Worm (Caenorhabditis elegans): ENCODE measurements around the gene Y102A5C.40.

Y102A5C.40 gene

DNA sequence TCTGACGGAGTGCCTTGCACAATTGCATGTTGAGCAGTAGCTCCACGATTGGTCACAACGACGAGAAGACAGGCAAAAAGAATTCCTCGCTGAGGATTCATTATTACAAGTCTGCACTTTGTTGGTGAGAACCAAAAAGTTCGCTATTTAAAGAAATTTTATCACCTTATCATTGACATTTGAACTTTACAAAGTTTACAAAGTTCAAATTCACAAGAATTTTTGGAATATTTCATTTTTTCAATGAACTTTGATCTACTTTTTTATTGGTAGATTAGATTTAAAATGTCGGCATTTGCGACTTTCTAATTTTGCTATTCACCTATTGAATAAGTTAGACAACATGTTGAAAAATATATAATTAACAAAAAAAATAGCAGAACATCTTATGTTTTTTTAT is 39.4 kb upstream of the Y102A5C.40 start, which contains the start of gene F49H6.15:
Gene F49H6.15 (minus strand): TSS at position 101 of the 400 bp plus-strand sequence.
- no peak for TF ChIP-seq sdz-12 (GFP tag; optimal IDR thresholded peaks at IDR 0.05)
- TF ChIP-seq dve-1 (tag; optimal IDR thresholded peaks at IDR 0.05; ENCODE audit: insufficient read depth): no peak
- no peak for TF ChIP-seq nhr-10 (tag; optimal IDR thresholded peaks at IDR 0.05)
- TF ChIP-seq unc-130 (GFP tag; optimal IDR thresholded peaks at IDR 0.05): no peak
- TF ChIP-seq daf-8 (GFP tag; IDR thresholded peaks at IDR 0.05): no peak
- no peak for TF ChIP-seq Y75B8A.6 (GFP tag; IDR thresholded peaks at IDR 0.05)
- no peak for TF ChIP-seq tra-1 (GFP tag; IDR thresholded peaks at IDR 0.05)
- no peak for TF ChIP-seq dmd-9 (GFP tag; IDR thresholded peaks at IDR 0.05)
- TF ChIP-seq lin-1 (GFP tag; IDR thresholded peaks at IDR 0.05): no peak
- no peak for TF ChIP-seq dmd-6 (GFP tag; IDR thresholded peaks at IDR 0.05)
- no peak for TF ChIP-seq madf-5 (GFP tag; IDR thresholded peaks at IDR 0.05)
- no peak for TF ChIP-seq daf-16 (GFP tag; optimal IDR thresholded peaks at IDR 0.05)
- no peak for TF ChIP-seq daf-16 (tag; optimal IDR thresholded peaks at IDR 0.05)
- TF ChIP-seq nhr-77 (tag; optimal IDR thresholded peaks at IDR 0.05): no peak
- TF ChIP-seq mes-2 (tag; optimal IDR thresholded peaks at IDR 0.05; ENCODE audit: poor library complexity, severe bottlenecking): no peak
- TF ChIP-seq F10B5.3 (tag; optimal IDR thresholded peaks at IDR 0.05): no peak
- no peak for TF ChIP-seq madf-9 (GFP tag; conservative IDR thresholded peaks at IDR 0.05)
- TF ChIP-seq daf-19 (GFP tag; conservative IDR thresholded peaks at IDR 0.05): no peak

DNA sequence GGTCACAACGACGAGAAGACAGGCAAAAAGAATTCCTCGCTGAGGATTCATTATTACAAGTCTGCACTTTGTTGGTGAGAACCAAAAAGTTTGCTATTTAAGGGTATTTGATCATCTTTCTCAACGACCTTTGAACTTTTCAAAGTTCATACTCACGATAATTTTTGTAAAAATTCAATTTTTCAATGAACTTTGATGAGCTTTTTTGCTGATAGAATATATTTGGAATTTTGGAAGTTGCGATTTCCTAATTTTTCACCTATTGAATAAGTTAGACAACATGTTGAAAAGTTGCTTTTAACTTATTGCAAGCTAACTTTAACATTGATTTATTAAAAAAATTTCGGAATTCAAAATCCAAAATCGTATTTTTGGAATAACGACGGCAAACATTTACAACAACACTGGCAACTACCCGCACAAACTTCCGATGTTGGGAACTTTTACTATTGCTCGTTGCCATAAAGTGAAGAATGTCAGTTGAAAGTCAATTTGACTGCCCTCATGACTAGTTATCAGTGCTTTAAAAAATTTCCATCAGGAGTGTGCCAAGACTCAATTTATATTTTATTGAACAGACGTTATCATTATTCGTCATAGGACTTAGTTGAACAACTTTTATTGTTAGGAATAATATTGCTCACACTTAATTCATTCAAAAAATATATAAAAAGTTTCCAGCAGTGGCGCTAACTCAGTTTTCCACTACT is 35.8 kb upstream of the Y102A5C.40 start, which contains the start of the genes F49H6.8 and F49H6.5:
Gene F49H6.8 (minus strand): TSS at position 51 of the 710 bp plus-strand sequence.
Gene F49H6.5 (plus strand): TSS at position 629 of the 710 bp plus-strand sequence.
- TF ChIP-seq nhr-28 (tag; optimal IDR thresholded peaks at IDR 0.05): peak; percentile 64
- no peak for TF ChIP-seq gei-8 (GFP tag; optimal IDR thresholded peaks at IDR 0.05)
- no peak for TF ChIP-seq Y5F2A.4 (GFP tag; optimal IDR thresholded peaks at IDR 0.05)
- TF ChIP-seq php-3 (GFP tag; IDR thresholded peaks at IDR 0.05): peak; percentile 67; the same call in 1 of the 2 replicates
- peak; percentile 52 for TF ChIP-seq dmd-6 (GFP tag; IDR thresholded peaks at IDR 0.05)

DNA sequence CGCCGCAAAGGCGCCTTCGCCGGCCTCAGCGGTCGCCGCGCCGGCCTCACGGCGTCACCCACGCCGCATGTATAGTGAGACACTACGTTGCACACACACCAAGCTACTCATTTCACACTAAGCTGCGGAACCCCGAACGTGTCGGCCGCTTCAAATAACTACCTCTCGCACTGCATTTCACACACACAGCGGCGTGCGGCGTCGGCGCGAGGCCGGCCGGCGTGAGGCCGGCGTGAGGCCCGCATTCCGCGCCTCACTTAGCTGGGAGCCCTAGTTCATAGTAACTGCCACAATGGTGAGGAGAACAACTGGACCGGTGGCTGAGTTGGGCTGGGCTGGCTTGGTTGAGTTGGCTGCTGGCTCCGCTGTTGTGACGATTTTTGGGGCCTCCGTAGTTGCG is 35.2 kb upstream of the Y102A5C.40 start:
- peak; percentile 92 for TF ChIP-seq set-16 (GFP tag; IDR thresholded peaks at IDR 0.05)
- peak; percentile 36; the same call in 1 of the 2 replicates for TF ChIP-seq nhr-42 (GFP tag; IDR thresholded peaks at IDR 0.05)
- TF ChIP-seq egl-43 (GFP tag; IDR thresholded peaks at IDR 0.05): 0 out of 2 replicates have a peak, but pooled peaks have one; percentile 34

DNA sequence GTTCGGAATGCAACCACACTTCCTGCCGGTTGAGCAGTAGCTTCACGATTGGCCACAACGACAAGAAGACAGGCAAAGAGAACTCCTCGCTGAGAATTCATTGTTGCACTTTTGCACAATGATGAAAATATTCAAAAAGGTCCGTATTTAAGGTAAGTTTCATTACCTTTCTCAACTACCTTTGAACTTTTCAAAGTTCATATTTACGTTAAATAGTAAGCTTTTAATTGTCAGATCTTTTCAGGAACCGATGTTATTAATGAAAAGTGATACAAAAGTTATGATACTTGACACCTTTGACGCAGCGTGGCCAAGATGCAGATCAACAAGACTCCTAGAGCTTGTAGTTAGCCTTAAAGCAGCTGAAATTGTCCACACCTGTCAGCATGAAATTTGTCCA is 34.4 kb upstream of the Y102A5C.40 start, which contains the start of gene F49H6.12:
Gene F49H6.12 (minus strand): TSS at position 101 of the 400 bp plus-strand sequence.
- TF ChIP-seq nhr-111 (GFP tag; optimal IDR thresholded peaks at IDR 0.05) (no peak), ZK546.5 (tag; optimal IDR thresholded peaks at IDR 0.05) (no peak), unc-62 (GFP tag; optimal IDR thresholded peaks at IDR 0.05 in 1 of 2) (no peak), unc-62 (tag; optimal IDR thresholded peaks at IDR 0.05) (no peak), attf-4 (tag; optimal IDR thresholded peaks at IDR 0.05) (no peak), lin-15B (tag; optimal IDR thresholded peaks at IDR 0.05) (no peak), ceh-32 (tag; optimal IDR thresholded peaks at IDR 0.05; ENCODE audit: poor library complexity) (no peak), lim-7 (GFP tag; IDR thresholded peaks at IDR 0.05) (no peak), dve-1 (tag; optimal IDR thresholded peaks at IDR 0.05; ENCODE audit: insufficient read depth) (no peak), nhr-42 (GFP tag; IDR thresholded peaks at IDR 0.05) (no peak)

DNA sequence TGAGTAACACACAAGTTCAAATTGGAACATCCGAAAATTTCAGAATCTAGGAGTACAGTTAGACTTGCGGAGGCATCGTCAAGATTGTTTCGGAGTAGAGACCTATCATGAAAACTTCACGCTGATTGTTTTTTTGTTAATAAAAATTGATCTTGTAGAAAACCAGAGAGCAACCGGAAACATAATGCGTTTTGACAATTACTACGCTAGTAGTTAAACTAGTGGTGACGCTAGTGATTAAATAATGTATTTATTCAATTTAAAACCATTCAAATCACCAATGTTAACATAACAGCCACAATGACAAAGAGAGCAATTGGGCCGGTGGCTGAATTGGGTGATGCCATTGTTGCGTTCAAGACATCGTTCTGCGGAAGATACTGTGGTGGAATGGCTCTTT is 32.8 kb upstream of the Y102A5C.40 start, which contains the start of gene F49H6.17:
Gene F49H6.17 (plus strand): TSS at position 301 of the 400 bp plus-strand sequence.
- no peak for TF ChIP-seq lim-7 (GFP tag; IDR thresholded peaks at IDR 0.05)
- TF ChIP-seq F26F4.8 (GFP tag; conservative IDR thresholded peaks at IDR 0.05): no peak
- TF ChIP-seq rbr-2 (tag; optimal IDR thresholded peaks at IDR 0.05): no peak
- TF ChIP-seq saeg-2 (GFP tag; IDR thresholded peaks at IDR 0.05): no peak
- no peak for TF ChIP-seq zip-2 (tag; optimal IDR thresholded peaks at IDR 0.05)
- no peak for TF ChIP-seq Y5F2A.4 (GFP tag; optimal IDR thresholded peaks at IDR 0.05)
- TF ChIP-seq arid-1 (GFP tag; conservative IDR thresholded peaks at IDR 0.05): no peak
- TF ChIP-seq dmd-6 (GFP tag; IDR thresholded peaks at IDR 0.05): no peak
- TF ChIP-seq nhr-28 (tag; optimal IDR thresholded peaks at IDR 0.05): no peak
- TF ChIP-seq nhr-42 (GFP tag; IDR thresholded peaks at IDR 0.05): no peak
- TF ChIP-seq set-16 (GFP tag; IDR thresholded peaks at IDR 0.05): no peak
- TF ChIP-seq dmd-8 (GFP tag; IDR thresholded peaks at IDR 0.05): no peak
- TF ChIP-seq nhr-25 (tag; optimal IDR thresholded peaks at IDR 0.05; ENCODE audit: borderline replicate concordance, insufficient read depth): no peak
- no peak for TF ChIP-seq ctbp-1 (GFP tag; IDR thresholded peaks at IDR 0.05)
- TF ChIP-seq pqm-1 (tag; optimal IDR thresholded peaks at IDR 0.05): no peak
- no peak for TF ChIP-seq unc-39 (tag; optimal IDR thresholded peaks at IDR 0.05)
- TF ChIP-seq madf-5 (GFP tag; IDR thresholded peaks at IDR 0.05): no peak
